Fruit fly (Drosophila melanogaster): ENCODE measurements around the gene Polr3F.

Polr3F gene

DNA sequence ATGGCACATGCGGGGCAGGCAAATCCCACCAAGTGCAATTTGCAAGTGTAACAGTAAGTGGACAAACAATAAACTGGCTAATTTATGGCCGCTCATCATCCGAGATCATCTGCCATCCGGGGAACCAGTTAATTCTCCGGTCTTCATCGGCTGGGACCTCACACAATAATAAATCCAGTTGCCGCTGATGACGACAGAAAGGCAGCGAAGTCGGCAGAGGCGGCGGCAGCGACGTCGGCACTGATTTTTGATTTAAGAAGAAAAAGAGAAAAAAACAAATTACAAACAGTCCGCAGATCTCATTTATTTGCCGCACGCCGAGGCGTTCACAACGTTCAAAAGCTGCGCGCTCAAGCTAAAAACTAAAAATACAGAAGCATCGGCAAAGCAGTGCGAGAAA lies 35.2 kb upstream of the Polr3F start, which contains the start of gene CG13856:
CG13856 (plus strand) TSS at position 301 of the 400 bp plus-strand sequence.
- TF ChIP-seq ovo (GFP tag; optimal IDR thresholded peaks at IDR 0.05), result no peak
- TF ChIP-seq CG5204 (GFP tag; optimal IDR thresholded peaks at IDR 0.05), result no peak
- no peak for TF ChIP-seq Crg-1 (GFP tag; optimal IDR thresholded peaks at IDR 0.05)
- TF ChIP-seq CG14711 (tag; optimal IDR thresholded peaks at IDR 0.05), result no peak
- TF ChIP-seq bab1 (GFP tag; optimal IDR thresholded peaks at IDR 0.05), result no peak
- TF ChIP-seq CG11617 (GFP tag; optimal IDR thresholded peaks at IDR 0.05), result no peak
- TF ChIP-seq kay (GFP tag; ENCODE audit: borderline replicate concordance), result no peak
- TF ChIP-seq cic (GFP tag; optimal IDR thresholded peaks at IDR 0.05), result no peak
- no peak for TF ChIP-seq CG33017 (tag; optimal IDR thresholded peaks at IDR 0.05)
- no peak for TF ChIP-seq CG7045 (GFP tag; optimal IDR thresholded peaks at IDR 0.05)
- TF ChIP-seq CG1620 (GFP tag; optimal IDR thresholded peaks at IDR 0.05), result no peak
- TF ChIP-seq cnc (optimal IDR thresholded peaks at IDR 0.05), result no peak
- no peak for TF ChIP-seq CG7101 (tag; optimal IDR thresholded peaks at IDR 0.05)
- no peak for TF ChIP-seq pad (GFP tag; optimal IDR thresholded peaks at IDR 0.05)
- TF ChIP-seq toe (GFP tag; optimal IDR thresholded peaks at IDR 0.05), result no peak
- no peak for TF ChIP-seq tj (GFP tag; optimal IDR thresholded peaks at IDR 0.05)
- TF ChIP-seq Hr96 (GFP tag; optimal IDR thresholded peaks at IDR 0.05), result no peak
- TF ChIP-seq Clk (GFP tag; optimal IDR thresholded peaks at IDR 0.05), result no peak
- no peak for TF ChIP-seq CG12768 (GFP tag; optimal IDR thresholded peaks at IDR 0.05)

DNA sequence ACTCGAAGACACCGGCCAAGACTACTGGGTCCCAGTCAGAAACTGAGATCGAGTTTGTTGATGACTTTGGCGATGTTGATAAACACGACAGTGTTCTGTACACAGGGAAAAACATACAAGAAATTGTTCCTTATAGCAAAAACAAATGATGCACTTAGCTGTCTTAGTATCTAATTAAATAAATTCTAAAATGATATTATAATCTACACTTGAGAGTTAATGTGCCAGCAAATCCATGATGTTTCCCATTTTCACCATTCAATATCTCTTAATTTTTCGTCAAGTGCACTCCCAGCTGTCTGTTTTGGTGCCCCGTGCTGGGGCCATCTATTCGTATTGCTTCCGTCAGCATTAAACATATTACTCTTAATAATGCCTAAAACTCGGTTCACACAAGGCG lies 33.1 kb upstream of the Polr3F start:
- TF ChIP-seq Mnt (GFP tag; optimal IDR thresholded peaks at IDR 0.05), result no peak
- no peak for TF ChIP-seq CG33017 (tag; optimal IDR thresholded peaks at IDR 0.05)
- TF ChIP-seq kay (GFP tag; ENCODE audit: borderline replicate concordance), result no peak
- TF ChIP-seq tj (GFP tag; optimal IDR thresholded peaks at IDR 0.05), result no peak
- no peak for TF ChIP-seq Crg-1 (GFP tag; optimal IDR thresholded peaks at IDR 0.05)
- no peak for TF ChIP-seq ovo (GFP tag; optimal IDR thresholded peaks at IDR 0.05)
- TF ChIP-seq toe (GFP tag; optimal IDR thresholded peaks at IDR 0.05), result no peak
- no peak for TF ChIP-seq CG7101 (tag; optimal IDR thresholded peaks at IDR 0.05)
- TF ChIP-seq cic (GFP tag; optimal IDR thresholded peaks at IDR 0.05), result no peak
- TF ChIP-seq cnc (optimal IDR thresholded peaks at IDR 0.05), result no peak
- no peak for TF ChIP-seq Hr96 (GFP tag; optimal IDR thresholded peaks at IDR 0.05)
- TF ChIP-seq CG12768 (GFP tag; optimal IDR thresholded peaks at IDR 0.05), result no peak
- TF ChIP-seq CG7045 (GFP tag; optimal IDR thresholded peaks at IDR 0.05), result no peak
- TF ChIP-seq CG5204 (GFP tag; optimal IDR thresholded peaks at IDR 0.05), result no peak
- no peak for TF ChIP-seq CG11617 (GFP tag; optimal IDR thresholded peaks at IDR 0.05)
- TF ChIP-seq CG1620 (GFP tag; optimal IDR thresholded peaks at IDR 0.05), result no peak
- no peak for TF ChIP-seq Clk (GFP tag; optimal IDR thresholded peaks at IDR 0.05)
- TF ChIP-seq pad (GFP tag; optimal IDR thresholded peaks at IDR 0.05), result no peak
- TF ChIP-seq CG14711 (tag; optimal IDR thresholded peaks at IDR 0.05), result no peak
- no peak for TF ChIP-seq bab1 (GFP tag; optimal IDR thresholded peaks at IDR 0.05)

DNA sequence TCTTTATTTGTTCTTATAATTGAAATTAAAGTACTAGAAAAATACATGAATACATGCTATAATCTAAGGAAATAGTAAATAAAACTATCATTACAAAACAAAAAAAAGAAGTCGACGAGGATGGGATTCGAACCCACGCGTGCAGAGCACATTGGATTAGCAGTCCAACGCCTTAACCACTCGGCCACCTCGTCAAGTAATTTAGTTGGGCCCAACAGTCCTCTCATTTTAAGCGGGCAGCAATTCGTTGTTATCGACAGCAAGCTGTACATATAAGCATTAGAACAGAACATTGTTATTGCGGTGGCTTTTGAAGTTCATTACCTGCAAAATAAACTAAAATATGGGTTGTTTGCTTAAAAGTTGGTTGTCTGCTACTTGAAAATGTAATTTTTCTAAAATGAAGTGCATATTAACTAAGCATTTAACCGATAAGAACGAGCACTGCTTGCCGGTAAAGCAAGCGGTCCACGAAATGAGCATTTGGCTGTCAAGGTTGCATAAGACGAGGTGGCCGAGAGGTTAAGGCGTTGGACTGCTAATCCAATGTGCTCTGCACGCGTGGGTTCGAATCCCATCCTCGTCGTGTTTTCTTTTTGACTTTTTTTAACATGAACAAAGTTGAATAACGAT lies 30.0 kb upstream of the Polr3F start:
- TF ChIP-seq CG33017 (tag; optimal IDR thresholded peaks at IDR 0.05), result no peak
- TF ChIP-seq bab1 (GFP tag; optimal IDR thresholded peaks at IDR 0.05), result peak; percentile 15
- TF ChIP-seq CG1620 (GFP tag; optimal IDR thresholded peaks at IDR 0.05), result no peak
- no peak for TF ChIP-seq Mnt (GFP tag; optimal IDR thresholded peaks at IDR 0.05)

DNA sequence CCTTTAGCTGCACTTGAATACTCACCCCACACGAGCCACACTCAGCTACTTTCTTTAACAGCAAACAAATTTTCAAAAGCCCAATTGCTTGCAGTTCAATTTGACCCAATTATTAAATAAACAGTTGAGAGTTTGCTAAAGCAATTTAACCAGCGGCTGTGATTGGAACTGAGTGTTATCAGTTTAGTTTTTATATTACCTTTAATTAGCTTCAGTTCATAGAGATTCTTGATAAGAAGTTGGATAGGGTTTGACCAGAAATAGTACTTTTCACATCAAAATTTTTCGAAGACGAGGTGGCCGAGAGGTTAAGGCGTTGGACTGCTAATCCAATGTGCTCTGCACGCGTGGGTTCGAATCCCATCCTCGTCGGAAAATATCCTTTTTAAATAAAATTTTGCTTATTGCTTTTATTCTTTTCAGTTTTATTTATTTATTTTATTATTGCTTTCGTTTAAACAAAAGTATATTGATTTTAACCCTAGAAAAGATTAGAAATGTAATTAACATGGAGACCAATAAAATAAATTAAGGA lies 29.1 kb upstream of the Polr3F start:
- TF ChIP-seq pad (GFP tag; optimal IDR thresholded peaks at IDR 0.05) (no peak), CG7101 (tag; optimal IDR thresholded peaks at IDR 0.05) (no peak), CG5204 (GFP tag; optimal IDR thresholded peaks at IDR 0.05) (no peak), Mnt (GFP tag; optimal IDR thresholded peaks at IDR 0.05) (no peak), Hr96 (GFP tag; optimal IDR thresholded peaks at IDR 0.05) (no peak), cnc (optimal IDR thresholded peaks at IDR 0.05) (no peak), tj (GFP tag; optimal IDR thresholded peaks at IDR 0.05) (no peak), kay (GFP tag; ENCODE audit: borderline replicate concordance) (no peak), cic (GFP tag; optimal IDR thresholded peaks at IDR 0.05) (no peak), CG12768 (GFP tag; optimal IDR thresholded peaks at IDR 0.05) (no peak), CG7045 (GFP tag; optimal IDR thresholded peaks at IDR 0.05) (no peak), ovo (GFP tag; optimal IDR thresholded peaks at IDR 0.05) (no peak), CG1620 (GFP tag; optimal IDR thresholded peaks at IDR 0.05) (no peak), CG14711 (tag; optimal IDR thresholded peaks at IDR 0.05) (no peak), CG11617 (GFP tag; optimal IDR thresholded peaks at IDR 0.05) (no peak), toe (GFP tag; optimal IDR thresholded peaks at IDR 0.05) (no peak), Crg-1 (GFP tag; optimal IDR thresholded peaks at IDR 0.05) (no peak), bab1 (GFP tag; optimal IDR thresholded peaks at IDR 0.05) (no peak), Clk (GFP tag; optimal IDR thresholded peaks at IDR 0.05) (no peak)

DNA sequence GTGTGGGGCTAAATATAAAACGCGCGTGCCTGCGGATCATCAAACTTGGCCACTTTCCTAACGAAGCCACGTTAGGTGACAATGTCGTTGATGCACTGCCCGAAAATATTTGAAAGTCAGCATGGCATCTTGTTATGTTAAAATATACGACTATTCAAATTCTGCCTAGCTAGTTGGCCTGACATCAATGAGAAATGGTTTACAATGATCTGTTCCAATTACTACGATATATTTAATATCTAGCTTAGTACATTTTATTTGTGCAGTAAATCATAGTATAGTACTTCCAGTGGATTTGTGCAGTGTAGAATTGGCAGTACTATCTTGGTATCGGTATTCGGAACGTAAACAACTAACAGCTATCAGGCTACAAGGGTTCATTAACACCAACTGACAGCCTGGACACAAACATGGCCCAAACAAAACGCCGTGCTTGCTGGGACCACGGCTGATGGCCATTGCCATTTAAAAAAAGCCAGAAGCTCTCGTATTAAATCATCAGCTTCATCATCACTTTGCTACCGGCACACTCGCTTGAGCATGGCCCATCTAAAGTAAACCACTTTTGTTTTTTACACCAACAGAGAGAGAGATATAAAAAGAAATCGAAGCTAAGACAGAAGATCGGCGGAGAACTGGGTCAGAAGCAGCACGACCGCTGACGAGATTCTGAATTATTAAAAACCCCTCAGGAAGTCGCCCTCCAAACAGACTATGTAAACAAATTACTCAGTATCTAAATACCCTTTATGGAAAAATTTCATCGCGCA lies 28.4 kb upstream of the Polr3F start:
- TF ChIP-seq cnc (optimal IDR thresholded peaks at IDR 0.05), result no peak
- no peak for TF ChIP-seq CG7045 (GFP tag; optimal IDR thresholded peaks at IDR 0.05)
- TF ChIP-seq tj (GFP tag; optimal IDR thresholded peaks at IDR 0.05), result no peak
- no peak for TF ChIP-seq bab1 (GFP tag; optimal IDR thresholded peaks at IDR 0.05)
- no peak for TF ChIP-seq CG14711 (tag; optimal IDR thresholded peaks at IDR 0.05)
- TF ChIP-seq CG12768 (GFP tag; optimal IDR thresholded peaks at IDR 0.05), result no peak
- no peak for TF ChIP-seq CG33017 (tag; optimal IDR thresholded peaks at IDR 0.05)
- no peak for TF ChIP-seq CG5204 (GFP tag; optimal IDR thresholded peaks at IDR 0.05)
- TF ChIP-seq Clk (GFP tag; optimal IDR thresholded peaks at IDR 0.05), result no peak
- no peak for TF ChIP-seq CG1620 (GFP tag; optimal IDR thresholded peaks at IDR 0.05)
- TF ChIP-seq CG11617 (GFP tag; optimal IDR thresholded peaks at IDR 0.05), result no peak
- TF ChIP-seq CG7101 (tag; optimal IDR thresholded peaks at IDR 0.05), result no peak
